Worm (Caenorhabditis elegans): ENCODE results near the gene mpk-2.

The mpk-2 gene

DNA sequence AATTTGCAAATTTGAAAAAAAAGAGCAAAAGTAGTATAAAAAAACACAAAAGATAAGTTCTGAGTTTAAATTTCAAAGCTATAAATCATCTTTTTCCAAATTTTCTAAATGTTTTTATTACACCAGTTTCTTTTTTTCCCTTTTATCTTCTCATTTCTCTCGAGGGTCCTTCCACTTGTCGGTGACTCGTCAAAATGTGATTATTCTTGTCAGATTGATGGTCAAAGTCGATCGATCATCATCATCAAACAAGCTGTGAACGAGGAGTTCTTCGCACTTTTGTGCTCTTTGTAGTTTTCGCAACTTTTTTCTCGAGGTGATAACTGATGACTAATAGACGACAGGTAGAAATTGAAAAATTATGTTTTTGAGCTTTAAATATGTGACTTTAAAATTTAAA, 16.7 kb downstream of the mpk-2 start:
- TF ChIP-seq tbx-11 (GFP tag; IDR thresholded peaks at IDR 0.05): no peak
- TF ChIP-seq hnd-1 (tag; optimal IDR thresholded peaks at IDR 0.05): no peak

DNA sequence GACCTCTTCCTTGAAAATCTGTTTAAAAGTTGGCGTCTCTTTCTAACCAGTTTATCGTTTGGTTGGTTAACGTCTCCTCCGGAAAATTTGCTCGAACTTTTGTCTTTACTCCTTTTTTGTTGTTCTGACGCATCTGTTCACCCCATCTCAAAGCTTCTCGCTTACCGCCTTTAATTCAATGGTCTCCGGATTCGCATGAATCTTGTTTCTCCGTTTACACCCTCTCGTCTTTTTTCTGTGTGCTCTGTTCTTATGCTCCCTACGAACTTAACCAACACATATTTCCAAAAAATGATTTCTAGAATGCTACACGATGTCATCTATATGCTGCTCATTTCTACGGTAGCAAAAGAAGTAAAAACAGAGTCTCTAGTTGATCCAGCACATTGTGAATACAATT, 26.2 kb downstream of the mpk-2 start, which contains the start of gene lgc-56:
Gene lgc-56 (plus strand): TSS at position 301 of the 400 bp plus-strand sequence.
- no peak for TF ChIP-seq F13C5.2 (tag; optimal IDR thresholded peaks at IDR 0.05)
- no peak for TF ChIP-seq aly-1 (tag; optimal IDR thresholded peaks at IDR 0.05)
- no peak for TF ChIP-seq hmbx-1 (tag; optimal IDR thresholded peaks at IDR 0.05)
- TF ChIP-seq tbx-11 (GFP tag; IDR thresholded peaks at IDR 0.05): no peak
- TF ChIP-seq ets-7 (tag; optimal IDR thresholded peaks at IDR 0.05): no peak
- TF ChIP-seq scrt-1 (GFP tag; IDR thresholded peaks at IDR 0.05): no peak

DNA sequence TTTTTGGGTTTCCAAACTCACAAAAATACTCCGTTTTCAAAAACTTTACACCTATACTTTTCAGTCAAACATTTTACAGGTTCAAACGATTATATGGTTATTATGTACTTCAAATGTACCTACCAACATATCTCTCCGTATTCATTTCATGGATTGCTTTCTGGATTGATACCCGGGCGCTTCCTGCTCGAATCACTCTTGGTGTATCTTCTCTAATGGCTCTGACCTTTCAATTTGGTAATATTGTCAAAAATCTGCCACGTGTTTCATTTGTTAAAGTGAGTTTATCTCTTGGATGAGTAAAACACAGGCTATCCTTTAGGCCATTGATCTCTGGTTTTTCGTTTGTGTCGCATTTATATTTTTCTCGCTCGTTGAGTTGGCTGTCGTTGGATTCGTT, 27.9 kb downstream of the mpk-2 start:
- TF ChIP-seq tbx-37 (GFP tag; conservative IDR thresholded peaks at IDR 0.05) (no peak), ets-7 (tag; optimal IDR thresholded peaks at IDR 0.05) (no peak), hnd-1 (tag; optimal IDR thresholded peaks at IDR 0.05) (no peak), tra-4 (tag; optimal IDR thresholded peaks at IDR 0.05) (no peak), scrt-1 (GFP tag; IDR thresholded peaks at IDR 0.05) (no peak), F13C5.2 (tag; optimal IDR thresholded peaks at IDR 0.05) (no peak), hmg-4 (GFP tag; optimal IDR thresholded peaks at IDR 0.05) (no peak), tbx-11 (GFP tag; IDR thresholded peaks at IDR 0.05) (no peak), pes-1 (GFP tag; IDR thresholded peaks at IDR 0.05) (no peak), aly-1 (tag; optimal IDR thresholded peaks at IDR 0.05) (no peak), ama-1 (optimal IDR thresholded peaks at IDR 0.05) (no peak), ceh-13 (GFP tag; optimal IDR thresholded peaks at IDR 0.05) (no peak)

DNA sequence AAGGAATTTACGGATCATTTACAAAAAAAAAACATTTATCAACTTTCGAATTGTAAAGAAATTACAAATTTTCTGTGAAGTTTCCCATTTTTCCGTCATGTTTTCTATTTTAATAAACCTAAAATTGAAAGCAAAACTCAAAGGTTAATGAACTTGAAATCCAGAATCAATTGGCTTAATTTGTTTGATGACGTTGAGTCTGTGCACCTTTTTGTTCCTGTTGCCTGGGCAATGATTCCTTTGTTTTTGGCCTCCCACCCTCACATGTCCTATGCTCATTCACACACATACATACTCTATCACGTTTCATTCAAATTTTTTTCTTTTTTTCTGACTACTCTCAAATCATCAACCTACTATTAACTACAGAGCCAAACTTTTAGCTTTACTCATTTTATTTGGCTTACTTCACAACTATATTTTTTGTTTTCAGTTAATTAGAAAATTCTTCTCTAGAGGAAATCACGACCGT, 32.4 kb downstream of the mpk-2 start, which contains the start of gene F58A6.2:
Gene F58A6.2 (plus strand): TSS at position 422 of the 472 bp plus-strand sequence.
- TF ChIP-seq B0310.2 (tag; optimal IDR thresholded peaks at IDR 0.05) (no peak), sea-1 (GFP tag; conservative IDR thresholded peaks at IDR 0.05) (no peak), ceh-13 (GFP tag; optimal IDR thresholded peaks at IDR 0.05) (no peak), ceh-36 (tag; optimal IDR thresholded peaks at IDR 0.05) (no peak), tbx-37 (GFP tag; conservative IDR thresholded peaks at IDR 0.05) (no peak), scrt-1 (GFP tag; IDR thresholded peaks at IDR 0.05) (no peak), aly-1 (tag; optimal IDR thresholded peaks at IDR 0.05) (no peak), tra-4 (tag; optimal IDR thresholded peaks at IDR 0.05) (no peak), ets-7 (tag; optimal IDR thresholded peaks at IDR 0.05) (no peak), flt-1 (GFP tag; IDR thresholded peaks at IDR 0.05) (no peak), hnd-1 (tag; optimal IDR thresholded peaks at IDR 0.05) (no peak), ama-1 (optimal IDR thresholded peaks at IDR 0.05) (no peak), F13C5.2 (tag; optimal IDR thresholded peaks at IDR 0.05) (no peak)

DNA sequence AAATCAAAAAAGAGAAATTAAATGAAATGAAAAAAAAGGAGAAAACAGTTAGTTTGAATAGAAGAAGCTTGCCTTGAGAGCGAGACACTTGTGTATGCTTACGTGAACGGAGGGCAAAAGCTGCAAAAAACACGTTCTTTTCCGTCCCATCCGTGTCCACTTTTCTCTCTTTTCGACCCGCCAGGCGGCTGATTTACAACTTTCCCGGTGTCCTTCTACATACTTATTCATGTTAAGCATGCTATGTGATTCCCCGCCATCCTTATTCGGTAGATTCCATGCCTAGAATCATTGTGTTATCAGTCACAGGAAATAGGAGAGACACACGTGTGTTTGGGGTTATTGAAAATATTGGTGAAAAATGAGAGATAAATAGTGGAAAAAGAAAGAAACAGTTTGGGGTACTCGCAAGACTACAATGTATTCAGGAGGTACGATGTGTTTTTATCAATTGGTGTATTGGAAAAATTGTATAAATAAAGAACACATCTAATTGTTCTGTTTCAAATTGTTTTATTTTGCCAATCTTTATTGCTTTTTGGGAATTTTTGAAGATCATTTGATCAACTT, 38.1 kb downstream of the mpk-2 start, which contains the start of gene nas-29:
Gene nas-29 (minus strand): TSS at position 92 of the 570 bp plus-strand sequence.
- TF ChIP-seq tbx-37 (GFP tag; conservative IDR thresholded peaks at IDR 0.05) (no peak), ceh-36 (tag; optimal IDR thresholded peaks at IDR 0.05) (no peak), hnd-1 (tag; optimal IDR thresholded peaks at IDR 0.05) (no peak), sea-1 (GFP tag; conservative IDR thresholded peaks at IDR 0.05) (no peak), aly-1 (tag; optimal IDR thresholded peaks at IDR 0.05) (no peak), B0310.2 (tag; optimal IDR thresholded peaks at IDR 0.05) (no peak), hmg-4 (GFP tag; optimal IDR thresholded peaks at IDR 0.05) (no peak), hmbx-1 (tag; optimal IDR thresholded peaks at IDR 0.05) (no peak), ceh-13 (GFP tag; optimal IDR thresholded peaks at IDR 0.05) (no peak)

DNA sequence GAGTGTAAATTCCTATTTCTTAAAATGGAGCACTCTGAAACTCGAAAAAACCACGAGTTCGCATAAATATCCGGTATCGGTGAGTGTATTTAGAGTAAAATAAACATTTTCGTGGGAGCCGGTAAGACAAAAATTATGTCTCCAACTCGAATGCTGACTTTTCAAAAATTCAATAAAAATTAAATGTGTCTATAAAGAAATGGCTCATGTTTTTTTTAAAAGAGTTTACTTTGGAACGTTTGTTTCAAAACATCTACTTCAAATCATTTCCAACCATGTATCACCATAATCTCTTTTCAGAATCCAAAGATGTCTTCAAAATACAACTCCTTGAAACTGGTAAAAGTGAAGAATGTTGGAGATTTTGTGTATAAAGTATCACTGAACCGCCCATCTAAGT, 38.7 kb downstream of the mpk-2 start, which contains the start of gene F58A6.1:
Gene F58A6.1 (plus strand): TSS at position 301 of the 400 bp plus-strand sequence.
- no peak for TF ChIP-seq F13C5.2 (tag; optimal IDR thresholded peaks at IDR 0.05)
- no peak for TF ChIP-seq tbx-11 (GFP tag; IDR thresholded peaks at IDR 0.05)
- no peak for TF ChIP-seq ama-1 (optimal IDR thresholded peaks at IDR 0.05)
- TF ChIP-seq scrt-1 (GFP tag; IDR thresholded peaks at IDR 0.05): no peak
- TF ChIP-seq aly-1 (tag; optimal IDR thresholded peaks at IDR 0.05): no peak
- no peak for TF ChIP-seq hmg-4 (GFP tag; optimal IDR thresholded peaks at IDR 0.05)
- TF ChIP-seq tbx-37 (GFP tag; conservative IDR thresholded peaks at IDR 0.05): no peak
- TF ChIP-seq B0310.2 (tag; optimal IDR thresholded peaks at IDR 0.05): no peak
- no peak for TF ChIP-seq hmbx-1 (tag; optimal IDR thresholded peaks at IDR 0.05)
- no peak for TF ChIP-seq ceh-13 (GFP tag; optimal IDR thresholded peaks at IDR 0.05)
- TF ChIP-seq hnd-1 (tag; optimal IDR thresholded peaks at IDR 0.05): no peak
- no peak for TF ChIP-seq ets-7 (tag; optimal IDR thresholded peaks at IDR 0.05)
- TF ChIP-seq tra-4 (tag; optimal IDR thresholded peaks at IDR 0.05): no peak
- no peak for TF ChIP-seq flt-1 (GFP tag; IDR thresholded peaks at IDR 0.05)
- TF ChIP-seq pes-1 (GFP tag; IDR thresholded peaks at IDR 0.05): no peak
- TF ChIP-seq sea-1 (GFP tag; conservative IDR thresholded peaks at IDR 0.05): no peak
- TF ChIP-seq ceh-36 (tag; optimal IDR thresholded peaks at IDR 0.05): no peak

DNA sequence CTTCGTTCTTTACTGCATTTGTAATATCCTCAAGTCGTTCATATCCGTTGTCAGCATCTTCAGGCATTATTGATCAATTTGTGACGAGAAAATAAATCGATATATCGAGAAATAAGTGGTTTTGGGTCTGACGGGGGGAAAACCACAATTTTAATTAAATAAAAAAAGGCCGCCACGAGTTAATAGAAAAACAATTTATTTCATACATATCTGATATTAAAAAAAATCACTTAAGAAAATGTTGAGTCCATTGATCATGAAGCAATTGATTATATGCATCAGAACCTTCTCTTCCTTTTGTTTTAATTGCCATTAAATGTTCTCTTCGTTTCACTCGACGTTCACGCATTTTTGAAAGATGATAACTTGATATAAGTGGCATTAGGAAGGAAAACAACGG, 44.4 kb downstream of the mpk-2 start, which contains the start of gene F58A6.5:
Gene F58A6.5 (minus strand): TSS at position 101 of the 400 bp plus-strand sequence.
- no peak for TF ChIP-seq pes-1 (GFP tag; IDR thresholded peaks at IDR 0.05)
- no peak for TF ChIP-seq flt-1 (GFP tag; IDR thresholded peaks at IDR 0.05)
- no peak for TF ChIP-seq aly-1 (tag; optimal IDR thresholded peaks at IDR 0.05)
- TF ChIP-seq hmbx-1 (tag; optimal IDR thresholded peaks at IDR 0.05): no peak
- TF ChIP-seq hmg-4 (GFP tag; optimal IDR thresholded peaks at IDR 0.05): no peak
- TF ChIP-seq ceh-36 (tag; optimal IDR thresholded peaks at IDR 0.05): no peak
- TF ChIP-seq hnd-1 (tag; optimal IDR thresholded peaks at IDR 0.05): no peak
- TF ChIP-seq F13C5.2 (tag; optimal IDR thresholded peaks at IDR 0.05): no peak
- TF ChIP-seq ceh-13 (GFP tag; optimal IDR thresholded peaks at IDR 0.05): no peak
- no peak for TF ChIP-seq tra-4 (tag; optimal IDR thresholded peaks at IDR 0.05)
- TF ChIP-seq tbx-11 (GFP tag; IDR thresholded peaks at IDR 0.05): no peak
- no peak for TF ChIP-seq ama-1 (optimal IDR thresholded peaks at IDR 0.05)

DNA sequence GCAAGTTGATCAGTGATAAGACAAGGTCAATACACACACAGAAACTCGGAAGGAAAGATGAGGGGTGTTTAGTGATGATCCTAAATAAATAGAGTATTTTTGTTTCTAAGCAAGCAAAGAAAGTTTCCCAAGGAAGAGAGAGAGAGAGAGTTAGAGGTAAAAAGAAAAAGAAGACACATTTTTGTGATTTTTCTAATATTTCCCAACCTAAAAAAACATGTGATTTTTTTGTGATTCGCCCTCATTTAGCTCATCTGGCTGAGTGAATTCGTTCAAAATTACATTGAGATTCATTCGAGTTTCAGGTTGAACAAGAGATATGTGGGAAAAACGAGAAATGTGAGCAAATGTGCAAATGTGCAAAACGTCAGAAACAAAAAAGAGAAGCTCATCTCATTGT, 46.9 kb downstream of the mpk-2 start, which contains the start of gene srb-16:
Gene srb-16 (minus strand): TSS at position 101 of the 400 bp plus-strand sequence.
- no peak for TF ChIP-seq sea-1 (GFP tag; conservative IDR thresholded peaks at IDR 0.05)
- TF ChIP-seq ceh-36 (tag; optimal IDR thresholded peaks at IDR 0.05): no peak
- no peak for TF ChIP-seq hmbx-1 (tag; optimal IDR thresholded peaks at IDR 0.05)
- no peak for TF ChIP-seq ama-1 (optimal IDR thresholded peaks at IDR 0.05)
- TF ChIP-seq ceh-13 (GFP tag; optimal IDR thresholded peaks at IDR 0.05): no peak
- TF ChIP-seq pes-1 (GFP tag; IDR thresholded peaks at IDR 0.05): no peak
